Fruit fly (Drosophila melanogaster) whole organism, wandering third instar larva: ENCODE results near the gene Ugt303B2.

Experiments used
- Abd-B ChIP-seq: fragments of >200 bp; optimal IDR thresholded peaks from 2 replicates; lab custom pipeline; 2017; ENCODE audit warnings: missing biosample characterization, missing genetic modification characterization
- CG32264 ChIP-seq: fragments of 200-800 bp; sonication (Bioruptor generic); optimal IDR thresholded peaks from 2 replicates; lab custom pipeline; 2016; ENCODE audit warnings: missing biosample characterization, missing genetic modification characterization
- CG9705 ChIP-seq: fragments of 200-800 bp; sonication (Bioruptor generic); optimal IDR thresholded peaks from 2 replicates; lab custom pipeline; 2018; ENCODE audit warnings: missing biosample characterization, mild to moderate bottlenecking, missing genetic modification characterization
- CrebA ChIP-seq: fragments of 200-800 bp; sonication (Bioruptor generic); optimal IDR thresholded peaks from 2 replicates; lab custom pipeline; 2016; ENCODE audit warnings: missing biosample characterization, mild to moderate bottlenecking, missing genetic modification characterization, borderline replicate concordance
- Dfd ChIP-seq: fragments of >200 bp; optimal IDR thresholded peaks from 2 replicates; lab custom pipeline; 2017; ENCODE audit warnings: missing biosample characterization, missing genetic modification characterization
- Dif ChIP-seq: fragments of 200-275, 200-300 bp; sonication (Bioruptor generic); optimal IDR thresholded peaks from 2 replicates; lab custom pipeline; 2018; ENCODE audit warnings: missing biosample characterization, missing genetic modification characterization; ENCODE audit not compliant: partially characterized antibody
- GATAd ChIP-seq: sonication (Bioruptor generic); optimal IDR thresholded peaks from 2 replicates; lab custom pipeline; 2016; ENCODE audit warnings: missing biosample characterization, missing genetic modification characterization
- HLH106 ChIP-seq: fragments of 200-800 bp; optimal IDR thresholded peaks from 3 replicates; lab custom pipeline; 2019; ENCODE audit warnings: missing biosample characterization, mild to moderate bottlenecking, missing genetic modification characterization, moderate library complexity
- Hnf4 ChIP-seq: fragments of 200-800 bp; sonication (Bioruptor generic); optimal IDR thresholded peaks from 2 replicates; lab custom pipeline; 2016; ENCODE audit warnings: missing biosample characterization, mild to moderate bottlenecking, missing genetic modification characterization
- Hr78 ChIP-seq: fragments of >200 bp; optimal IDR thresholded peaks from 2 replicates; lab custom pipeline; 2017; ENCODE audit warnings: missing biosample characterization, missing genetic modification characterization
- Hr83 ChIP-seq: fragments of 200-300 bp; sonication (Bioruptor generic); optimal IDR thresholded peaks from 2 replicates; lab custom pipeline; 2016; ENCODE audit warnings: missing biosample characterization, mild to moderate bottlenecking, missing genetic modification characterization, moderate library complexity; ENCODE audit not compliant: poor library complexity, severe bottlenecking
- Jra ChIP-seq: sonication (Bioruptor generic); optimal IDR thresholded peaks from 2 replicates; lab custom pipeline; 2016; ENCODE audit warnings: missing biosample characterization, missing genetic modification characterization
- Mio ChIP-seq: sonication (Bioruptor generic); optimal IDR thresholded peaks from 2 replicates; lab custom pipeline; 2016; ENCODE audit warnings: missing biosample characterization, missing genetic modification characterization
- Myc ChIP-seq: fragments of >200 bp; optimal IDR thresholded peaks from 2 replicates; lab custom pipeline; 2017
- N ChIP-seq: fragments of >200 bp; optimal IDR thresholded peaks from 2 replicates; lab custom pipeline; 2018; ENCODE audit warnings: missing biosample characterization, missing external identifiers, missing genetic modification characterization
- OdsH ChIP-seq: fragments of 200-800 bp; sonication (Bioruptor generic); optimal IDR thresholded peaks from 2 replicates; lab custom pipeline; 2016; ENCODE audit warnings: missing biosample characterization, mild to moderate bottlenecking, missing genetic modification characterization
- Rel ChIP-seq, 2 experiments: fragments of 200-800 bp; sonication (Bioruptor generic) in 1 of 2; optimal IDR thresholded peaks; 2 replicates in 1 of 2; 3 replicates in 1 of 2; lab custom pipeline; 2016 to 2019; ENCODE audit warnings: mild to moderate bottlenecking in 2 of 2, missing biosample characterization in 2 of 2, missing genetic modification characterization in 2 of 2, moderate library complexity in 1 of 2
- Sp1 ChIP-seq: fragments of 200-800 bp; sonication (Bioruptor generic); optimal IDR thresholded peaks from 3 replicates; lab custom pipeline; 2019; ENCODE audit warnings: missing biosample characterization, mild to moderate bottlenecking, missing genetic modification characterization, moderate library complexity
- Vsx2 ChIP-seq: fragments of 200-300, 225-300 bp; sonication (Bioruptor generic); optimal IDR thresholded peaks from 2 replicates; lab custom pipeline; 2018; ENCODE audit warnings: missing biosample characterization, missing genetic modification characterization; ENCODE audit not compliant: partially characterized antibody
- br ChIP-seq: fragments of 200-800 bp; sonication (Bioruptor generic); optimal IDR thresholded peaks from 2 replicates; lab custom pipeline; 2016; ENCODE audit warnings: missing biosample characterization, missing genetic modification characterization
- brk ChIP-seq: fragments of 200-800 bp; sonication (Bioruptor generic); optimal IDR thresholded peaks from 2 replicates; lab custom pipeline; 2016; ENCODE audit warnings: missing biosample characterization, mild to moderate bottlenecking, missing genetic modification characterization
- dl ChIP-seq, 2 experiments: fragments of 175-275, 200-275 bp in 1 of 2; fragments of 200-275 bp in 1 of 2; sonication (Bioruptor generic); optimal IDR thresholded peaks; lab custom pipeline; 2018; ENCODE audit warnings: mild to moderate bottlenecking in 2 of 2, missing biosample characterization in 2 of 2, missing genetic modification characterization in 2 of 2, moderate library complexity in 2 of 2; ENCODE audit not compliant: partially characterized antibody in 2 of 2, insufficient read depth in 1 of 2
- dmrt93B ChIP-seq: fragments of 200-800 bp; sonication (Bioruptor generic); optimal IDR thresholded peaks from 2 replicates; lab custom pipeline; 2018; ENCODE audit warnings: missing biosample characterization, mild to moderate bottlenecking, missing genetic modification characterization
- ey ChIP-seq: fragments of 200-800 bp; sonication (Bioruptor generic); optimal IDR thresholded peaks from 2 replicates; lab custom pipeline; 2016; ENCODE audit warnings: missing biosample characterization, missing genetic modification characterization
- foxo ChIP-seq, 2 experiments: fragments of 200-800 bp; sonication (Bioruptor generic); optimal IDR thresholded peaks; 2 replicates in 1 of 2; 3 replicates in 1 of 2; lab custom pipeline; 2016 to 2017; ENCODE audit warnings: missing biosample characterization in 2 of 2, missing genetic modification characterization in 2 of 2
- fru ChIP-seq: fragments of 200-800 bp; sonication (Bioruptor generic); optimal IDR thresholded peaks from 3 replicates; lab custom pipeline; 2016; ENCODE audit warnings: missing biosample characterization, mild to moderate bottlenecking, missing genetic modification characterization
- h ChIP-seq: fragments of 200-800 bp; sonication (Bioruptor generic); optimal IDR thresholded peaks from 3 replicates; lab custom pipeline; 2016; ENCODE audit warnings: missing biosample characterization, mild to moderate bottlenecking, missing genetic modification characterization
- jim ChIP-seq: fragments of 175-275, 200-325 bp; sonication (Bioruptor generic); optimal IDR thresholded peaks from 2 replicates; lab custom pipeline; 2016; ENCODE audit warnings: missing biosample characterization, mild to moderate bottlenecking, missing genetic modification characterization
- lola ChIP-seq: fragments of >200 bp; optimal IDR thresholded peaks from 2 replicates; lab custom pipeline; 2017; ENCODE audit warnings: missing biosample characterization, missing genetic modification characterization
- pan ChIP-seq: fragments of >200 bp; optimal IDR thresholded peaks from 2 replicates; lab custom pipeline; 2017
- rgr ChIP-seq: fragments of 200-800 bp; sonication (Bioruptor generic); optimal IDR thresholded peaks from 3 replicates; lab custom pipeline; 2016; ENCODE audit warnings: missing biosample characterization, mild to moderate bottlenecking, missing genetic modification characterization
- sage ChIP-seq: fragments of 200-800 bp; sonication (Bioruptor generic); optimal IDR thresholded peaks from 2 replicates; lab custom pipeline; 2016; ENCODE audit warnings: missing biosample characterization, mild to moderate bottlenecking, missing genetic modification characterization
- sv ChIP-seq: fragments of 200-800 bp; sonication (Bioruptor generic); optimal IDR thresholded peaks from 3 replicates; lab custom pipeline; 2016; ENCODE audit warnings: missing biosample characterization, missing genetic modification characterization
- tai ChIP-seq: sonication (Bioruptor generic); optimal IDR thresholded peaks from 2 replicates; lab custom pipeline; 2016; ENCODE audit warnings: missing biosample characterization, missing genetic modification characterization
- usp ChIP-seq: fragments of >200 bp; optimal IDR thresholded peaks from 2 replicates; lab custom pipeline; 2017; ENCODE audit warnings: missing biosample characterization, missing genetic modification characterization
- woc ChIP-seq: sonication (Bioruptor generic); optimal IDR thresholded peaks from 2 replicates; lab custom pipeline; 2016; ENCODE audit warnings: missing biosample characterization, mild to moderate bottlenecking, missing genetic modification characterization

Gene Ugt303B2

DNA sequence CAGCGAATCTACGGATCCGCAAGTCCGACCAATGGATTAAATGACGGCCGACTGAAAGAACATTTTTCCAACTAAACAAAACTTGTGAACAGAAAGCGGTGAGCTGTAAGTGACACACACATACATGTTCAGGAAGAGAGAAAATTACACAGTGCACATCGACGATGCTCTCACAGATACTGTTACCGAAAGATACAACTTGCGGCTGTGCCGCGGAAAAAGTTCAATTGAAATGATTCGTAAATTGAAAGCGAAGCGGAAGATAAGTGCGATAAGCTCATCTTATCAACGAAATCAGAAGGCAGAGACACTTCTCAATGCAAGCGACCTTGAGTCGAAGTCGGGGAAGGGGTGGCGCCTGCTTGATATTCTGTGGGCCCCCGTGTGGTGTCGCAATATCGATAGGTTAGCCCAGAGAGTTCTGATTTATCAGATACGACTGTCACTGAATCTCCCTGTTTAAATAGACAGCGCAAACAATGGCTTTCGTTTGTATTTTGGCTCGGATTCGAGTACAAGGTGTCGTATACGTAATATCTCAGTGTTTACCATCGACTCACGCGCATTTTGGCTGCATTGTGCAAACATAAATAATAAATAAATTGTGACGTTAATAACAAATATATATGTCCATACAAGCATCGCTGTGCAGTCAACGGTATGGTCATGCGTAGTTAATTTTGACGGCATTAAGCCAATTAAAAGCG lies 19.2 kb downstream of the Ugt303B2 start, which contains the start of gene Irk2:
Gene Irk2 (minus strand): TSS at position 51 of the 707 bp plus-strand sequence.
- TF ChIP-seq h (no peak), Hnf4 (no peak), woc (GFP tag; lab: Kevin White, UChicago) (no peak), CrebA (GFP tag; lab: Kevin White, UChicago) (no peak), usp (no peak), Rel (GFP tag; optimal IDR thresholded peaks at IDR 0.05; lab: Kevin White, UChicago) (no peak), Rel (tag; optimal IDR thresholded peaks at IDR 0.05; lab: Kevin White, UChicago) (no peak), Jra (no peak), tai (no peak), sv (GFP tag; lab: Kevin White, UChicago) (no peak), jim (GFP tag; lab: Kevin White, UChicago) (no peak), dl (GFP tag; optimal IDR thresholded peaks at IDR 0.05; lab: Kevin White, UChicago; ENCODE audit: insufficient read depth in 1 of 2, partially characterized antibody in 2 of 2) (no peak), Hr78 (no peak), fru (GFP tag; lab: Kevin White, UChicago) (no peak), pan (lab: Kevin White, UChicago) (no peak), Sp1 (GFP tag; lab: Kevin White, UChicago) (no peak), Dfd (GFP tag; lab: Kevin White, UChicago) (no peak), rgr (GFP tag; lab: Kevin White, UChicago) (no peak), sage (GFP tag; lab: Kevin White, UChicago) (no peak), CG32264 (no peak)

DNA sequence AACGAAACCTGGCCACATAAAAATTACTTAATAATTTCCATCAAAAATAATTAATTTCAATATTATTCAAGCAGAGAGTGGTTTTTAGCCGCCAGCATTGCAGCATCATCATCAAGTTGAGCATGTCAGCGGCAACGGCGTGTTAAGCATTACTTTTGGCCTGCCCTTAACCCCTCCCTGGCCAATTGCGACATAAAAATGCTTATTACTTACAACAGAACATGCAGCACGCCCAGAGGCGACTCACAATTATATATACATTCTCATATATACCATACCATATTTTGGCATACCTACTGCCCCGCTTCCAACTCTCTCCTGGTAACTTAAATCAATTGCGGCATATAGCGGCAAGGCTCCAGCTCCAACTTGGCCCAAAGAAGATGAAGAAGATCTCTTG lies 27.4 kb downstream of the Ugt303B2 start:
- TF ChIP-seq sv (GFP tag; lab: Kevin White, UChicago) (no peak), fru (GFP tag; lab: Kevin White, UChicago) (peak; percentile 63)

DNA sequence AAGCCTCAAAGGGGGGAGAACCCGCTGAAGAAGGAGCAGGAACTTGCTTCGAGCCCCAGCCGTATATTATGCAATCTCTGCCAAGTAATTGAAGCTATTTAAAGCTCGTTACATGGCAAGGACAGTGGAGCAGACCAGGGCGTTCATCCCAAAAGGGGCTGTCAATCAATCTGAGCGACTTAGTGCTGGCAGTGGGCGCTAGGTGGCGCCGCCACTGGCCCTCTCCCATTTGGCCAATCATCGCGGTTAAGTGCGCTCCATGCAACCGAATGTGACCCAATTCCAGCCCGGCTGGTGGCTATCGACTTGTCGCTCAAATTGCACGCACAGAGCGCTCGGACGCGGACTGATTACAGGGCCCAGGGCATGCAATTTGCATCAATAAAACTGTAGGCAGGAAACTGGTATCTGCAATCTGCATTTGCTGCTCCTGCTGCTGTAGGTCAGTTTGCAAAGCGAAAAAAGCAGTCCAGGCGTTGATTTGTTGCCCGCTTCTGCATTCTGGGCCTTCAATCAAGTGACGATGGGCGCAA lies 29.2 kb downstream of the Ugt303B2 start:
- TF ChIP-seq Rel (GFP tag; optimal IDR thresholded peaks at IDR 0.05; lab: Kevin White, UChicago) (no peak), Rel (tag; optimal IDR thresholded peaks at IDR 0.05; lab: Kevin White, UChicago) (no peak), Hr78 (no peak), CG9705 (GFP tag; lab: Kevin White, UChicago) (no peak), usp (no peak), sage (GFP tag; lab: Kevin White, UChicago) (no peak), HLH106 (tag; lab: Kevin White, UChicago) (no peak), woc (GFP tag; lab: Kevin White, UChicago) (no peak), foxo (GFP tag; optimal IDR thresholded peaks at IDR 0.05; lab: Kevin White, UChicago) (no peak), ey (no peak), pan (lab: Kevin White, UChicago) (no peak), tai (no peak), lola (GFP tag; lab: Kevin White, UChicago) (no peak), dl (GFP tag; optimal IDR thresholded peaks at IDR 0.05; lab: Kevin White, UChicago; ENCODE audit: insufficient read depth in 1 of 2, partially characterized antibody in 2 of 2) (no peak), sv (GFP tag; lab: Kevin White, UChicago) (no peak)

DNA sequence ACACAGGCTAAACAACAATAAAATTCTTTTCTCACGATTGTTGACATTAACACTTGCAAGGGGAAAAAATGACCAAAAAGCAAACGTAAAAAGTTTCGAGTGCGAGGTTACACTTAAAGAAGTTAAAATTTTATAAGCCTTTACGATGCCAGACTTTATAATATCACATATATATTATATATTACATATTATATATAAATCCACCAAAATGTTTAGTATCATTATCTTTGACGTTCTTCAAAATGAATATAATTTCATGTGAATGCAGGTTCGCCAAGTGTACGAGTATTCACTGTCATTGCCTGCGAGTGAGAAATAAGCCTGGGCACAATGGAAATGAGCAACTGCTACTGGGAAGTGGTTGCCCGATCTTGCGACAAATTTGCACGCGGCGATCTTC lies 30.4 kb downstream of the Ugt303B2 start:
- peak; percentile 40 for TF ChIP-seq sage (GFP tag; lab: Kevin White, UChicago)
- peak; percentile 15 for TF ChIP-seq ey
- peak; percentile 35 for TF ChIP-seq woc (GFP tag; lab: Kevin White, UChicago)
- no peak for TF ChIP-seq GATAd (GFP tag; lab: Kevin White, UChicago)
- no peak for TF ChIP-seq Hr78
- no peak for TF ChIP-seq CrebA (GFP tag; lab: Kevin White, UChicago)
- peak; percentile 74 for TF ChIP-seq rgr (GFP tag; lab: Kevin White, UChicago)
- TF ChIP-seq CG32264, result no peak
- TF ChIP-seq Dfd (GFP tag; lab: Kevin White, UChicago), result no peak
- TF ChIP-seq fru (GFP tag; lab: Kevin White, UChicago), result peak; percentile 74
- TF ChIP-seq Jra, result no peak
- no peak for TF ChIP-seq sv (GFP tag; lab: Kevin White, UChicago)
- TF ChIP-seq Vsx2, result no peak
- TF ChIP-seq foxo (GFP tag; optimal IDR thresholded peaks at IDR 0.05; lab: Kevin White, UChicago), result peak in 1 of 2 experiments; percentile 57
- TF ChIP-seq lola (GFP tag; lab: Kevin White, UChicago), result no peak
- TF ChIP-seq OdsH (GFP tag; lab: Kevin White, UChicago), result peak; percentile 73
- TF ChIP-seq h, result peak; percentile 70
- TF ChIP-seq N, result no peak
- no peak for TF ChIP-seq Myc (lab: Kevin White, UChicago)
- TF ChIP-seq Abd-B, result no peak
- TF ChIP-seq pan (lab: Kevin White, UChicago), result no peak
- TF ChIP-seq br (GFP tag; lab: Kevin White, UChicago), result no peak
- no peak for TF ChIP-seq Dif (GFP tag; lab: Kevin White, UChicago)
- TF ChIP-seq brk (GFP tag; lab: Kevin White, UChicago), result peak; percentile 74
- TF ChIP-seq Hr83 (GFP tag; lab: Kevin White, UChicago), result no peak
- no peak for TF ChIP-seq CG9705 (GFP tag; lab: Kevin White, UChicago)
- no peak for TF ChIP-seq dl (GFP tag; optimal IDR thresholded peaks at IDR 0.05; lab: Kevin White, UChicago; ENCODE audit: insufficient read depth in 1 of 2, partially characterized antibody in 2 of 2)
- TF ChIP-seq Hnf4, result peak; percentile 24
- TF ChIP-seq tai, result no peak
- TF ChIP-seq Rel (GFP tag; optimal IDR thresholded peaks at IDR 0.05; lab: Kevin White, UChicago), result no peak
- TF ChIP-seq Rel (tag; optimal IDR thresholded peaks at IDR 0.05; lab: Kevin White, UChicago), result no peak
- peak; percentile 72 for TF ChIP-seq HLH106 (tag; lab: Kevin White, UChicago)
- TF ChIP-seq dmrt93B, result peak; percentile 56
- peak; percentile 82 for TF ChIP-seq Sp1 (GFP tag; lab: Kevin White, UChicago)
- TF ChIP-seq Mio (GFP tag; lab: Kevin White, UChicago), result no peak
